Worm (Caenorhabditis elegans): ENCODE data around the gene F59E12.8.

F59E12.8 gene

DNA sequence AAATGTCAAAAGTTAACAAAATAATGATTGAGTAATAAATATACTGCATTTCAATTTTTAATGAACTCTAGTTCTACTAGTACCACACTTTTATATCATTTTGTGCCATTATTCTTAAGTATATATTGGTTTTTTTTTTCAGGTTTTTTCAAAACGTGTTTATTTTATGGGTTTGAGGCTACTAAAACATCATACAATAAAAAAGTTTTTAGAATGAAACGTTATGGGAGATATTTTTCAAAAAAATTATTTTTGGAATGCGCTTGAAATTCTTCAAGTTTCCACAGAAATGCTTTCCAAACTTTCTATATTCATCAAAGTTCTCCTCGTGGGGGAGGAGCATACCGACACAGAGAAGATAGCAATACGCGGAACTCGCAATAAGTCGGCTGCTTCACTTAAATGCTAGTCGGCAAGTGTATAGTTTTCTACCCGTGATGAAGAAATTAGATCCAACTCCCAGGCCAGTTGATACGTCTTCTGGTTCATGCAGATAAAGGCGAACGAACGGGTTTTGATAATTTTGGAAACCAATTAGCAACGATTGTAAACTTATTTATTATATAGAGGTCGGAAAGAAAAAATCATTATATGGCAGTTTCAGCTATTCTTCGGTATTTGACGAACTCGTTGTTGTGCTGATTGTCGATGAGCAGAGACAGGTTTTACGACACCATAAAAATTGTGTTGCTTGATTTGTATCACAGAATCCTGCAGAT lies 37.2 kb downstream of the F59E12.8 start, which contains the start of gene C17G10.10 (continued):
- TF ChIP-seq lir-1 (GFP tag; conservative IDR thresholded peaks at IDR 0.05) (no peak), mxl-1 (tag; optimal IDR thresholded peaks at IDR 0.05) (no peak), ztf-18 (tag; optimal IDR thresholded peaks at IDR 0.05) (peak; percentile 14), hmg-1.2 (GFP tag; IDR thresholded peaks at IDR 0.05) (peak; percentile 90), lin-26 (GFP tag; IDR thresholded peaks at IDR 0.05) (no peak), madf-10 (tag; optimal IDR thresholded peaks at IDR 0.05) (peak; percentile 28), egl-44 (GFP tag; IDR thresholded peaks at IDR 0.05) (0 out of 2 replicates have a peak, but pooled peaks have one; percentile 13), somi-1 (GFP tag; optimal IDR thresholded peaks at IDR 0.05) (no peak), dox-1 (GFP tag; IDR thresholded peaks at IDR 0.05) (peak; percentile 79), F39B2.1 (GFP tag; IDR thresholded peaks at IDR 0.05) (0 out of 2 replicates have a peak, but pooled peaks have one; percentile 37), tbx-9 (tag; optimal IDR thresholded peaks at IDR 0.05; ENCODE audit: borderline replicate concordance) (no peak), egrh-3 (GFP tag; IDR thresholded peaks at IDR 0.05) (0 out of 2 replicates have a peak, but pooled peaks have one; percentile 8), rpc-1 (optimal IDR thresholded peaks at IDR 0.05) (no peak), rpc-1 (tag; optimal IDR thresholded peaks at IDR 0.05) (peak; percentile 15), ceh-100 (GFP tag; IDR thresholded peaks at IDR 0.05) (peak; percentile 75), hrde-1 (tag; optimal IDR thresholded peaks at IDR 0.05; ENCODE audit: borderline replicate concordance) (peak; percentile 68), madf-8 (GFP tag; conservative IDR thresholded peaks at IDR 0.05) (peak; percentile 45)

DNA sequence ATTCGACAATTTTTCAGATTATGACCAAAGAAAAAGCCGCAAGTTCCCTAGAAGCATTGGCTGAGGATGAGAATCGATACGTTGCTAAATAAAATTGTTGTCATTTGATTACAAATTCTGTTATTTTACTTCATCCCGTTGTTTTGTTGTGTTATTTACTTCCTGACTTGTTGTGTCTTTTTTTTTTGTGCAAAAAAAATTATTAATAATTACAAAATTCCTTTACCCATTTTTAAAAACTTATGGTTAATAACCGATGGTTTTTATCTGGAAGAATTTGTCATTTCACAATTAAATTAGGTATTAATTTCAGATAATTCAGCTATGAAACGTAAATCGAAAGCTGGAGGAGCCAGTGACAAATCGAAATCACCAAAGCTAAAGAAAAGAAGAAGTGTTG lies 40.5 kb downstream of the F59E12.8 start, which contains the start of gene C17G10.1:
TSS of gene C17G10.1 (plus strand) at position 301 of the 400 bp plus-strand sequence.
- TF ChIP-seq xnd-1 (tag; optimal IDR thresholded peaks at IDR 0.05), result no peak
- TF ChIP-seq sea-2 (GFP tag; IDR thresholded peaks at IDR 0.05), result no peak
- no peak for TF ChIP-seq nhr-179 (tag; optimal IDR thresholded peaks at IDR 0.05)
- no peak for TF ChIP-seq rec-8 (tag; optimal IDR thresholded peaks at IDR 0.05)

DNA sequence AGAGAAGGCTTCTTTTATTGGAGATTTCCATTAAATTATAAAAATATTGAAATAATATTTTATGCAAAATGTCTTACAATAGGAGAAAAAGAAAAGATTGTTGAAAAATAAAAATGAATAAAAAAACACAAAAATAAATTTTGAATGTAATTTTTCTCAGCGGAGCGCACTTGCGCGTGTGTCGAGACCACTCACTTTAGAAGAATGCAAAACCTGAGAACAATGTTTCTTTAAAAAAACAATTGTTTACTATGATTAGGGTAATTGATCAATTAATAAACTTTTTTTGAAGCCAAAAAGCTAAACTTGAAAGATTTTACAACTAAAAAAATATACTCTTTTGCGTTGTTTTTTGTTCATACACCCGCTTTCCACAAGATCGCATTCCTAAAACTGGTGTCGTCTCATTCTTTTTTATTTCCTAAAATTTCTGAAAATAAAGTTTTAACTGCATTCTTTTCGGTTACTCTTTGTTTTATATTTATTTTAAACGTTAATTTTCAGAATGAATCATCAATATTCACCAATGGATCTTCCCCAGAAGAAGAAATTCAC lies 42.4 kb downstream of the F59E12.8 start, which contains the start of gene ttc-4:
TSS of gene ttc-4 (plus strand) at position 505 of the 555 bp plus-strand sequence.
- TF ChIP-seq hmg-1.2 (GFP tag; IDR thresholded peaks at IDR 0.05), result no peak
- no peak for TF ChIP-seq snpc-4 (GFP tag; optimal IDR thresholded peaks at IDR 0.05)
- peak in 1 of 4 experiments; percentile 64 for TF ChIP-seq snpc-4 (tag; optimal IDR thresholded peaks at IDR 0.05)
- peak; percentile 80 for TF ChIP-seq attf-5 (GFP tag; optimal IDR thresholded peaks at IDR 0.05)
- TF ChIP-seq ceh-79 (tag; optimal IDR thresholded peaks at IDR 0.05), result no peak
- TF ChIP-seq ztf-6 (GFP tag; IDR thresholded peaks at IDR 0.05), result no peak
- TF ChIP-seq lsl-1 (GFP tag; optimal IDR thresholded peaks at IDR 0.05), result peak; percentile 36
- TF ChIP-seq F23B12.7 (tag; optimal IDR thresholded peaks at IDR 0.05; ENCODE audit: insufficient read depth), result peak; percentile 30
- no peak for TF ChIP-seq unc-130 (GFP tag; optimal IDR thresholded peaks at IDR 0.05)
- peak; percentile 74 for TF ChIP-seq mcd-1 (GFP tag; IDR thresholded peaks at IDR 0.05)
- TF ChIP-seq K12H6.12 (tag; optimal IDR thresholded peaks at IDR 0.05), result peak; percentile 17
- peak; percentile 93 for TF ChIP-seq ceh-100 (GFP tag; IDR thresholded peaks at IDR 0.05)
- TF ChIP-seq lin-54 (GFP tag; optimal IDR thresholded peaks at IDR 0.05), result peak; percentile 49
- TF ChIP-seq ekl-4 (GFP tag; IDR thresholded peaks at IDR 0.05), result no peak
- TF ChIP-seq fkh-3 (tag; optimal IDR thresholded peaks at IDR 0.05), result no peak
- peak; percentile 23 for TF ChIP-seq dpl-1 (GFP tag; optimal IDR thresholded peaks at IDR 0.05)
- TF ChIP-seq ztf-28 (GFP tag; IDR thresholded peaks at IDR 0.05), result 0 out of 2 replicates have a peak, but pooled peaks have one; percentile 7
- no peak for TF ChIP-seq B0261.1 (tag; optimal IDR thresholded peaks at IDR 0.05)
